Worm (Caenorhabditis elegans) whole organism, young adult: Measurements from ENCODE around the gene R08C7.4.

Source experiments
- B0035.1 ChIP-seq: sonication (generic microtip); optimal IDR thresholded peaks from 2 replicates; lab custom pipeline; 2016; ENCODE audit warnings: missing genetic modification characterization, mild to moderate bottlenecking, missing compliant biosample characterization, missing genotype, missing genetic modification reagents
- B0336.3 ChIP-seq: fragments of 200-800 bp; sonication (Bioruptor generic); IDR thresholded peaks from 2 replicates; pipeline ENCODE4 v1.3.6; 2022; ENCODE audit warnings: missing genetic modification characterization, missing compliant biosample characterization
- C17E4.6 ChIP-seq: fragments of 200-800 bp; sonication (Bioruptor generic); IDR thresholded peaks from 2 replicates; pipeline ENCODE4 v1.3.6; 2022; ENCODE audit warnings: missing genetic modification reagents, missing genetic modification characterization, missing compliant biosample characterization
- F33H1.4 ChIP-seq: fragments of 200-800 bp; sonication (Bioruptor generic); IDR thresholded peaks from 2 replicates; pipeline ENCODE4 v1.3.6; 2022; ENCODE audit warnings: missing genetic modification reagents, missing genetic modification characterization, missing compliant biosample characterization
- F55B11.4 ChIP-seq: sonication (generic microtip); optimal IDR thresholded peaks from 2 replicates; lab custom pipeline; 2016; ENCODE audit warnings: missing compliant biosample characterization, missing genetic modification characterization, borderline replicate concordance; ENCODE audit not compliant: insufficient read depth
- T07F8.4 ChIP-seq: sonication (generic microtip); optimal IDR thresholded peaks from 2 replicates; lab custom pipeline; 2016; ENCODE audit warnings: mild to moderate bottlenecking, missing genetic modification characterization, moderate library complexity, missing compliant biosample characterization
- Y79H2A.3 ChIP-seq: fragments of 200-800 bp; sonication (Bioruptor generic); conservative IDR thresholded peaks from 2 replicates; pipeline ENCODE4 v1.3.6; 2022; ENCODE audit warnings: missing genetic modification reagents, missing genetic modification characterization, missing compliant biosample characterization
- ZK185.1 ChIP-seq: sonication (generic microtip); optimal IDR thresholded peaks from 2 replicates; lab custom pipeline; 2016; ENCODE audit warnings: mild to moderate bottlenecking, missing genetic modification characterization, missing compliant biosample characterization; ENCODE audit not compliant: poor library complexity, severe bottlenecking
- akir-1 ChIP-seq: fragments of 200-800 bp; sonication (Bioruptor generic); optimal IDR thresholded peaks from 2 replicates; lab custom pipeline; 2018; ENCODE audit warnings: mild to moderate bottlenecking, missing genetic modification characterization, moderate library complexity, missing compliant biosample characterization
- aptf-2 ChIP-seq: fragments of 200-800 bp; sonication (Bioruptor generic); conservative IDR thresholded peaks from 2 replicates; pipeline ENCODE4 v1.3.6; 2022; ENCODE audit warnings: missing genetic modification reagents, missing genetic modification characterization, missing compliant biosample characterization
- atf-7 ChIP-seq: sonication (generic microtip); optimal IDR thresholded peaks from 2 replicates; lab custom pipeline; 2017; ENCODE audit warnings: mild to moderate bottlenecking, missing genetic modification characterization, missing compliant biosample characterization
- athp-1 ChIP-seq: sonication (generic microtip); optimal IDR thresholded peaks from 2 replicates; lab custom pipeline; 2017; ENCODE audit warnings: mild to moderate bottlenecking, missing genetic modification characterization, missing compliant biosample characterization
- attf-6 ChIP-seq: fragments of 200-800 bp; sonication (Bioruptor generic); IDR thresholded peaks from 2 replicates; pipeline ENCODE4 v1.3.6; 2022; ENCODE audit warnings: missing genetic modification reagents, missing genetic modification characterization, missing compliant biosample characterization
- ceh-40 ChIP-seq: fragments of 200-800 bp; sonication (Bioruptor generic); IDR thresholded peaks from 2 replicates; pipeline ENCODE4 v1.3.6; 2022; ENCODE audit warnings: missing genetic modification characterization, missing compliant biosample characterization
- ceh-58 ChIP-seq: fragments of 200-800 bp; sonication (Bioruptor generic); IDR thresholded peaks from 2 replicates; pipeline ENCODE4 v1.3.6; 2022; ENCODE audit warnings: missing genetic modification characterization, missing compliant biosample characterization
- ceh-91 ChIP-seq: fragments of 200-800 bp; sonication (Bioruptor generic); IDR thresholded peaks from 2 replicates; pipeline ENCODE4 v1.3.6; 2022; ENCODE audit warnings: missing genetic modification reagents, missing genetic modification characterization, missing compliant biosample characterization
- die-1 ChIP-seq: sonication (generic microtip); optimal IDR thresholded peaks from 2 replicates; lab custom pipeline; 2016; ENCODE audit warnings: missing genotype, mild to moderate bottlenecking, missing genetic modification characterization, missing compliant biosample characterization
- efl-1 ChIP-seq: fragments of 150-350 bp; optimal IDR thresholded peaks from 2 replicates; lab custom pipeline; 2014; ENCODE audit warnings: missing biosample characterization, missing genetic modification reagents, missing genetic modification characterization
- ets-4 ChIP-seq: fragments of 200-800 bp; sonication (Bioruptor generic); optimal IDR thresholded peaks from 2 replicates; lab custom pipeline; 2018; ENCODE audit warnings: mild to moderate bottlenecking, missing genetic modification characterization, missing compliant biosample characterization
- hmg-1.2 ChIP-seq: fragments of 200-800 bp; sonication (Bioruptor generic); IDR thresholded peaks from 2 replicates; pipeline ENCODE4 v1.3.6; 2022; ENCODE audit warnings: missing genetic modification reagents, missing genetic modification characterization, missing compliant biosample characterization
- hmg-20 ChIP-seq: fragments of 200-800 bp; sonication (Bioruptor generic); IDR thresholded peaks from 2 replicates; pipeline ENCODE4 v1.3.6; 2022; ENCODE audit warnings: missing genetic modification reagents, missing genetic modification characterization, missing compliant biosample characterization
- lag-1 ChIP-seq: fragments of 200-800 bp; sonication (Bioruptor generic); IDR thresholded peaks from 2 replicates; pipeline ENCODE4 v1.3.6; 2022; ENCODE audit warnings: missing genetic modification reagents, missing genetic modification characterization, missing compliant biosample characterization
- lir-1 ChIP-seq: fragments of 200-800 bp; sonication (Bioruptor generic); conservative IDR thresholded peaks from 2 replicates; pipeline ENCODE4 v1.3.6; 2022; ENCODE audit warnings: missing genetic modification reagents, missing genetic modification characterization, missing compliant biosample characterization
- lsl-1 ChIP-seq: fragments of 200-800 bp; sonication (Bioruptor generic); optimal IDR thresholded peaks from 2 replicates; lab custom pipeline; 2018; ENCODE audit warnings: mild to moderate bottlenecking, missing genetic modification characterization, moderate library complexity, missing compliant biosample characterization
- madf-3 ChIP-seq: fragments of 200-800 bp; sonication (Bioruptor generic); IDR thresholded peaks from 2 replicates; pipeline ENCODE4 v1.3.6; 2022; ENCODE audit warnings: missing genetic modification reagents, missing genetic modification characterization, missing compliant biosample characterization
- madf-6 ChIP-seq: fragments of 200-800 bp; sonication (Bioruptor generic); IDR thresholded peaks from 2 replicates; pipeline ENCODE4 v1.3.6; 2022; ENCODE audit warnings: missing genetic modification reagents, missing genetic modification characterization, missing compliant biosample characterization
- mcd-1 ChIP-seq: fragments of 200-800 bp; sonication (Bioruptor generic); IDR thresholded peaks from 2 replicates; pipeline ENCODE4 v1.3.6; 2022; ENCODE audit warnings: missing genetic modification reagents, missing genetic modification characterization, missing compliant biosample characterization
- mel-28 ChIP-seq: sonication (generic microtip); optimal IDR thresholded peaks from 2 replicates; lab custom pipeline; 2016; ENCODE audit warnings: borderline replicate concordance, mild to moderate bottlenecking, missing genetic modification characterization, missing compliant biosample characterization
- nhr-120 ChIP-seq: fragments of 200-800 bp; sonication (Bioruptor generic); IDR thresholded peaks from 2 replicates; pipeline ENCODE4 v1.3.6; 2022; ENCODE audit warnings: missing genetic modification characterization, missing compliant biosample characterization
- nhr-179 ChIP-seq: sonication (generic microtip); optimal IDR thresholded peaks from 2 replicates; lab custom pipeline; 2016; ENCODE audit warnings: mild to moderate bottlenecking, missing genetic modification characterization, missing compliant biosample characterization
- nhr-90 ChIP-seq: sonication (generic microtip); optimal IDR thresholded peaks from 2 replicates; lab custom pipeline; 2016; ENCODE audit warnings: missing genotype, mild to moderate bottlenecking, missing genetic modification characterization, missing compliant biosample characterization
- pbrm-1 ChIP-seq: fragments of 200-800 bp; sonication (Bioruptor generic); IDR thresholded peaks from 2 replicates; pipeline ENCODE4 v1.3.6; 2022; ENCODE audit warnings: missing genetic modification reagents, missing genetic modification characterization, missing compliant biosample characterization
- rcor-1 ChIP-seq: fragments of 200-800 bp; sonication (Bioruptor generic); IDR thresholded peaks from 2 replicates; pipeline ENCODE4 v1.3.6; 2022; ENCODE audit warnings: missing genetic modification reagents, missing genetic modification characterization, missing compliant biosample characterization
- sdz-38 ChIP-seq: sonication (generic microtip); optimal IDR thresholded peaks from 2 replicates; lab custom pipeline; 2016; ENCODE audit warnings: missing genotype, missing genetic modification characterization, missing compliant biosample characterization
- sea-2 ChIP-seq: fragments of 200-800 bp; sonication (Bioruptor generic); IDR thresholded peaks from 2 replicates; pipeline ENCODE4 v1.3.6; 2022; ENCODE audit warnings: missing genetic modification characterization, missing compliant biosample characterization
- snpc-1.3 ChIP-seq: sonication (generic microtip); optimal IDR thresholded peaks from 2 replicates; lab custom pipeline; 2017; ENCODE audit warnings: missing genetic modification characterization, mild to moderate bottlenecking, missing compliant biosample characterization, antibody characterized with exemption, moderate library complexity, missing genotype, missing genetic modification reagents; ENCODE audit not compliant: insufficient read depth
- tbx-9 ChIP-seq: sonication (generic microtip); optimal IDR thresholded peaks from 2 replicates; lab custom pipeline; 2016; ENCODE audit warnings: borderline replicate concordance, missing genetic modification characterization, inconsistent platforms, missing compliant biosample characterization
- xnd-1 ChIP-seq: sonication (generic microtip); optimal IDR thresholded peaks from 2 replicates; lab custom pipeline; 2016; ENCODE audit warnings: missing genotype, missing genetic modification reagents, missing genetic modification characterization, missing compliant biosample characterization
- ztf-18 ChIP-seq: sonication (generic microtip); optimal IDR thresholded peaks from 2 replicates; lab custom pipeline; 2016; ENCODE audit warnings: missing genotype, mild to moderate bottlenecking, missing genetic modification characterization, missing compliant biosample characterization
- ztf-28 ChIP-seq: fragments of 200-800 bp; sonication (Bioruptor generic); IDR thresholded peaks from 2 replicates; pipeline ENCODE4 v1.3.6; 2022; ENCODE audit warnings: missing genetic modification reagents, missing genetic modification characterization, missing compliant biosample characterization
- ztf-6 ChIP-seq: fragments of 200-800 bp; sonication (Bioruptor generic); IDR thresholded peaks from 2 replicates; pipeline ENCODE4 v1.3.6; 2022; ENCODE audit warnings: missing genetic modification reagents, missing genetic modification characterization, missing compliant biosample characterization

The R08C7.4 gene

DNA sequence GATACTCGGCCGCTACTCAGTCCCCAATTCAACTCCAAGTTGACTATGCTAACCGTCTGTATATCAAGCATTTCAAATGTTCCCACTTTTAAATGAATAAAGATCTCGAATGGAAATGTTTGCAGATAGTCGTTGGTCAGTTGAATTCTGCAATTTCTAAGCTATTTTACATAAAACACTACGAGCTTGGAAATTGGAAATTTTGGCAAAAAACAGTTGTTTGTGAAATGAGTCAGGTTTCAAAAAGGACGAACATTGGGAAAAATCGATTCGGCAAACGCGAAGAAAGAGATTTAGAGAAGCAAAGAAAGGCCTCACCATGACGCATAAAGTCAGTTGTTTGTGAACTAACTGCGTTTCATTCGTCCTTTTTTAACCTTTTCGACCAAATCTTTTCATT lies 12.1 kb downstream of the R08C7.4 start (continued):
- TF ChIP-seq mel-28 (no peak), B0336.3 (GFP tag; lab: Robert Waterston, UW) (peak; percentile 52; the same call in 1 of the 2 replicates), ceh-40 (GFP tag; lab: Robert Waterston, UW) (0 out of 2 replicates have a peak, but pooled peaks have one; percentile 31), lag-1 (GFP tag; lab: Robert Waterston, UW) (no peak), ztf-28 (GFP tag; lab: Robert Waterston, UW) (no peak), Y79H2A.3 (GFP tag; lab: Robert Waterston, UW) (peak; percentile 74; the same call in 1 of the 2 replicates), snpc-1.3 (tag; lab: Kevin White, UChicago) (peak; percentile 39), ZK185.1 (tag; lab: Kevin White, UChicago) (no peak), pbrm-1 (GFP tag; lab: Robert Waterston, UW) (peak; percentile 63; the same call in 1 of the 2 replicates), aptf-2 (GFP tag; lab: Robert Waterston, UW) (no peak), attf-6 (GFP tag; lab: Robert Waterston, UW) (peak; percentile 63), mcd-1 (GFP tag; lab: Robert Waterston, UW) (no peak), lsl-1 (peak; percentile 12), ets-4 (GFP tag; lab: Kevin White, UChicago) (no peak), ztf-6 (GFP tag; lab: Robert Waterston, UW) (no peak), C17E4.6 (GFP tag; lab: Robert Waterston, UW) (0 out of 2 replicates have a peak, but pooled peaks have one; percentile 61), madf-6 (GFP tag; lab: Robert Waterston, UW) (peak; percentile 74), akir-1 (GFP tag; lab: Kevin White, UChicago) (no peak), T07F8.4 (no peak), F33H1.4 (peak; percentile 40), sdz-38 (tag; lab: Kevin White, UChicago) (no peak), xnd-1 (tag; lab: Kevin White, UChicago) (no peak), nhr-120 (GFP tag; lab: Robert Waterston, UW) (no peak), hmg-20 (GFP tag; lab: Robert Waterston, UW) (no peak), ceh-91 (GFP tag; lab: Robert Waterston, UW) (no peak), atf-7 (tag; lab: Kevin White, UChicago) (no peak), sea-2 (GFP tag; lab: Robert Waterston, UW) (no peak), efl-1 (GFP tag; lab: Kevin White, UChicago) (peak; percentile 3), F55B11.4 (no peak), lir-1 (GFP tag; lab: Robert Waterston, UW) (no peak), rcor-1 (GFP tag; lab: Robert Waterston, UW) (peak; percentile 48; the same call in 1 of the 2 replicates), athp-1 (tag; lab: Kevin White, UChicago) (no peak), nhr-90 (tag; lab: Kevin White, UChicago) (no peak), nhr-179 (tag; lab: Kevin White, UChicago) (no peak), ceh-58 (GFP tag; lab: Robert Waterston, UW) (0 out of 2 replicates have a peak, but pooled peaks have one; percentile 41), tbx-9 (tag; lab: Kevin White, UChicago) (no peak), madf-3 (GFP tag; lab: Robert Waterston, UW) (0 out of 2 replicates have a peak, but pooled peaks have one; percentile 56), B0035.1 (tag; lab: Kevin White, UChicago) (no peak), hmg-1.2 (peak; percentile 52), die-1 (tag; lab: Kevin White, UChicago) (no peak), ztf-18 (tag; lab: Kevin White, UChicago) (no peak)
- TF ChIP-seq, all 124 proteins: peak for 30
